Worm (Caenorhabditis elegans): ENCODE measurements around the gene Y56A3A.30.

ce11 chrIII:11935032-11935947 is 43.6 kb downstream of the Y56A3A.30 start:
- TF ChIP-seq ceh-31 (tag; optimal IDR thresholded peaks at IDR 0.05): no peak
- TF ChIP-seq elt-2 (tag; optimal IDR thresholded peaks at IDR 0.05): peak; percentile 3
- no peak for TF ChIP-seq hlh-30 (tag; optimal IDR thresholded peaks at IDR 0.05; ENCODE audit: insufficient read depth)
- no peak for TF ChIP-seq dmd-4 (tag; optimal IDR thresholded peaks at IDR 0.05; ENCODE audit: borderline replicate concordance)
- no peak for TF ChIP-seq nhr-232 (tag; optimal IDR thresholded peaks at IDR 0.05)
- TF ChIP-seq rnt-1 (tag; optimal IDR thresholded peaks at IDR 0.05): no peak
- TF ChIP-seq syd-9 (tag; optimal IDR thresholded peaks at IDR 0.05): no peak
- TF ChIP-seq pha-4 (tag; optimal IDR thresholded peaks at IDR 0.05): no peak
- no peak for TF ChIP-seq hlh-6 (tag; optimal IDR thresholded peaks at IDR 0.05)
- peak; percentile 99 for TF ChIP-seq nfya-1 (tag; optimal IDR thresholded peaks at IDR 0.05)
- no peak for TF ChIP-seq ama-1 (optimal IDR thresholded peaks at IDR 0.05)
- TF ChIP-seq ahr-1 (tag; optimal IDR thresholded peaks at IDR 0.05): no peak

Data from whole organism, late embryonic.